Fruit fly (Drosophila melanogaster) whole organism: ENCODE results near the gene CG17196.

ENCODE experiments used
- EcR ChIP-seq, 2 experiments: fragments of >200 bp; optimal IDR thresholded peaks; 2 replicates each; lab custom pipeline; 2017; ENCODE audit warnings: missing biosample characterization in 2 of 2, missing genetic modification characterization in 2 of 2, missing genetic modification reagents in 2 of 2
- pan ChIP-seq: fragments of >200 bp; optimal IDR thresholded peaks from 2 replicates; lab custom pipeline; 2017
- psq ChIP-seq: fragments of >200 bp; optimal IDR thresholded peaks from 2 replicates; lab custom pipeline; 2017

DNA sequence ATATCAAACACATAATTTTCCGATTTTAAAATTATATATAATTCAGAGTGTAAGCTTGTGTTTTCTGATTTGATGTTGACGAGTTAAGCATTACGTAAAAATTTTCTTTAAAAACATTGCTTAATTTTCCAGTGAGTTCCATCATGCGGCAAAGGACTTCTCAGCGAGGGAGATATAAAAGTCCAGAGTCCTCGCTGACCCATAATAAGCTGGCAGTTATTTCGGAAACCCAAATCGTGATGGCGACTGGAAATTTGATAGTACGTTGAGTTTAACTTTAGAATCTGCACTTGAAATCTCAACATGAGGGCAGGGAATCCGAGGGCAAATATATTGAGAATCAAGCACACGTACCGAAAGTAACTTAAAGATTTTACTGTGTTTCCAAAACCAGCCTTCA lies 768 bp downstream of the CG17196 start, which contains the start of the genes CG17197 and CG17198:
- TF ChIP-seq pan (lab: Kevin White, UChicago) (no peak), EcR (GFP tag; optimal IDR thresholded peaks at IDR 0.05; lab: Kevin White, UChicago) (no peak), psq (lab: Kevin White, UChicago) (no peak)
